Worm (Caenorhabditis elegans) whole organism, mixed stage, embryonic: Measurements from ENCODE around the gene cest-12.
A peak's percentile ranks its signal among the peaks of the same experiment; 100 is the strongest.

Experiments
- M03D4.4 ChIP-seq: sonication (generic microtip); optimal IDR thresholded peaks from 2 replicates; lab custom pipeline; 2017; ENCODE audit warnings: mild to moderate bottlenecking, missing genetic modification characterization, missing compliant biosample characterization
- bed-3 ChIP-seq: fragments of 200-800 bp; sonication (Bioruptor generic); optimal IDR thresholded peaks from 3 replicates; lab custom pipeline; 2018; ENCODE audit warnings: mild to moderate bottlenecking, missing genetic modification characterization, moderate library complexity, missing compliant biosample characterization
- blmp-1 ChIP-seq: fragments of 150-350 bp; optimal IDR thresholded peaks from 2 replicates; lab custom pipeline; 2014; ENCODE audit warnings: missing biosample characterization, missing genetic modification characterization
- ceh-39 ChIP-seq: fragments of 150-350 bp; optimal IDR thresholded peaks from 2 replicates; lab custom pipeline; 2014; ENCODE audit warnings: missing biosample characterization, missing genetic modification characterization
- ceh-43 ChIP-seq: fragments of 200-800 bp; sonication (Bioruptor generic); optimal IDR thresholded peaks from 2 replicates; lab custom pipeline; 2018; ENCODE audit warnings: mild to moderate bottlenecking, missing genetic modification characterization, moderate library complexity, missing compliant biosample characterization
- ceh-83 ChIP-seq: fragments of 200-800 bp; sonication (Bioruptor generic); optimal IDR thresholded peaks from 2 replicates; lab custom pipeline; 2018; ENCODE audit warnings: mild to moderate bottlenecking, missing genetic modification characterization, missing compliant biosample characterization
- ces-1 ChIP-seq: fragments of 150-350 bp; optimal IDR thresholded peaks from 2 replicates; lab custom pipeline; 2014; ENCODE audit warnings: missing biosample characterization, missing genetic modification reagents, missing genetic modification characterization
- cnd-1 ChIP-seq: fragments of 200-800 bp; sonication (Bioruptor generic); optimal IDR thresholded peaks from 2 replicates; lab custom pipeline; 2018; ENCODE audit warnings: mild to moderate bottlenecking, missing genetic modification characterization, missing compliant biosample characterization
- drap-1 ChIP-seq: fragments of 200-800 bp; sonication (Bioruptor generic); optimal IDR thresholded peaks from 3 replicates; lab custom pipeline; 2018; ENCODE audit warnings: mild to moderate bottlenecking, missing genetic modification characterization, missing compliant biosample characterization
- elt-1 ChIP-seq: sonication (generic microtip); optimal IDR thresholded peaks from 2 replicates; lab custom pipeline; 2017; ENCODE audit warnings: missing genetic modification characterization, mild to moderate bottlenecking, missing compliant biosample characterization, antibody characterized with exemption, moderate library complexity, borderline replicate concordance; ENCODE audit not compliant: insufficient read depth
- elt-3 ChIP-seq: fragments of 150-350 bp; optimal IDR thresholded peaks from 2 replicates; lab custom pipeline; 2014; ENCODE audit warnings: missing biosample characterization, missing genetic modification characterization
- flh-1 ChIP-seq: fragments of 200-800 bp; sonication (Bioruptor generic); optimal IDR thresholded peaks from 2 replicates; lab custom pipeline; 2018; ENCODE audit warnings: mild to moderate bottlenecking, missing genetic modification characterization, moderate library complexity, missing compliant biosample characterization
- hlh-1 ChIP-seq: fragments of 150-350 bp; optimal IDR thresholded peaks from 2 replicates; lab custom pipeline; 2014; ENCODE audit warnings: missing biosample characterization, missing genetic modification reagents, missing genetic modification characterization
- lin-13 ChIP-seq: fragments of 150-350 bp; optimal IDR thresholded peaks from 2 replicates; lab custom pipeline; 2014; ENCODE audit warnings: missing biosample characterization, missing genetic modification characterization
- lsy-2 ChIP-seq: fragments of 150-350 bp; optimal IDR thresholded peaks from 2 replicates; lab custom pipeline; 2014; ENCODE audit warnings: missing biosample characterization, missing genetic modification characterization
- mab-5 ChIP-seq: fragments of 150-350 bp; optimal IDR thresholded peaks from 2 replicates; lab custom pipeline; 2014; ENCODE audit warnings: missing biosample characterization, missing genetic modification characterization
- mep-1 ChIP-seq: fragments of 150-350 bp; optimal IDR thresholded peaks from 2 replicates; lab custom pipeline; 2017; ENCODE audit warnings: missing biosample characterization, missing genetic modification reagents, missing genetic modification characterization, inconsistent platforms
- mls-2 ChIP-seq: sonication (generic microtip); optimal IDR thresholded peaks from 2 replicates; lab custom pipeline; 2016; ENCODE audit warnings: mild to moderate bottlenecking, missing genetic modification characterization, moderate library complexity, missing compliant biosample characterization
- nhr-12 ChIP-seq: fragments of 150-350 bp; optimal IDR thresholded peaks from 2 replicates; lab custom pipeline; 2014; ENCODE audit warnings: missing biosample characterization, missing genetic modification characterization
- nhr-237 ChIP-seq: fragments of 150-350 bp; optimal IDR thresholded peaks from 2 replicates; lab custom pipeline; 2014; ENCODE audit warnings: missing biosample characterization, missing genetic modification characterization
- nhr-28 ChIP-seq: fragments of 150-350 bp; optimal IDR thresholded peaks from 2 replicates; lab custom pipeline; 2014; ENCODE audit warnings: missing biosample characterization, missing genetic modification characterization
- nhr-76 ChIP-seq: sonication (generic microtip); optimal IDR thresholded peaks from 2 replicates; lab custom pipeline; 2017; ENCODE audit warnings: missing biosample characterization, missing genetic modification characterization
- pha-4 ChIP-seq: fragments of 150-350 bp; optimal IDR thresholded peaks from 2 replicates; lab custom pipeline; 2018; ENCODE audit warnings: missing biosample characterization, missing genetic modification reagents, missing genetic modification characterization
- sem-2 ChIP-seq: fragments of 200-800 bp; sonication (Bioruptor generic); optimal IDR thresholded peaks from 2 replicates; lab custom pipeline; 2018; ENCODE audit warnings: mild to moderate bottlenecking, missing genetic modification characterization, missing compliant biosample characterization
- snpc-4 ChIP-seq: fragments of 150-350 bp; optimal IDR thresholded peaks from 2 replicates; lab custom pipeline; 2014; ENCODE audit warnings: missing biosample characterization, missing genetic modification characterization
- sptf-1 ChIP-seq: sonication (generic microtip); optimal IDR thresholded peaks from 2 replicates; lab custom pipeline; 2017; ENCODE audit warnings: mild to moderate bottlenecking, missing genetic modification characterization, moderate library complexity, missing compliant biosample characterization
- tbx-8 ChIP-seq: fragments of 200-800 bp; sonication (Bioruptor generic); optimal IDR thresholded peaks from 2 replicates; lab custom pipeline; 2018; ENCODE audit warnings: mild to moderate bottlenecking, missing genetic modification characterization, moderate library complexity, missing compliant biosample characterization
- unc-120 ChIP-seq: sonication (generic microtip); optimal IDR thresholded peaks from 2 replicates; lab custom pipeline; 2017; ENCODE audit warnings: missing genetic modification characterization, missing compliant biosample characterization; ENCODE audit not compliant: poor library complexity, severe bottlenecking
- unc-62 ChIP-seq: fragments of 150-350 bp; optimal IDR thresholded peaks from 2 replicates; lab custom pipeline; 2014; ENCODE audit warnings: missing biosample characterization, missing genetic modification reagents, missing genetic modification characterization
- zip-8 ChIP-seq: fragments of 150-350 bp; optimal IDR thresholded peaks from 2 replicates; lab custom pipeline; 2014; ENCODE audit warnings: missing biosample characterization, missing genetic modification characterization
- ztf-11 ChIP-seq: fragments of 150-350 bp; optimal IDR thresholded peaks from 2 replicates; lab custom pipeline; 2014; ENCODE audit warnings: missing biosample characterization, missing genetic modification characterization

Gene cest-12

DNA sequence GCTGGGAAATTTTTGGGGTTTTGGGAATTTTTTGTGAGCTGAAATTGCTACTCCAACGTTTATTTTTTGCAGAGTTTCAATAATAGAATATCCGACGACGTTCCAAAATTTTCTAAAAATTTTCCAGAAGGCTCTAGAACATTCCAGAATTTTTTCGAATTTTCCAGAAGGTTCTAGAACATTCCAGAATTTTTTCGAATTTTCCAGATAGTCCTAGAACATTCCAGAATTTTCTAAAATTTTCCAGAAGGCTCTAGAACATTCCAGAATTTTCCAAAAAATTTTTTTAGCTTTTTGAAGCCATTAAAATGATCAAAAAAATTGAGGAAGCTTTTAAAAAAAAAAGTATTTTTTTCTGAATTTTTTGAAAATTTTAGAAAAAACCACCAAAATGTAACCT is 16.1 kb upstream of the cest-12 start:
- TF ChIP-seq ces-1 (GFP tag; lab: Kevin White, UChicago) (no peak), ztf-11 (no peak), flh-1 (GFP tag; lab: Kevin White, UChicago) (no peak), elt-3 (tag; lab: Kevin White, UChicago) (no peak), snpc-4 (tag; lab: Kevin White, UChicago) (no peak), bed-3 (GFP tag; lab: Kevin White, UChicago) (no peak), pha-4 (tag; lab: Kevin White, UChicago) (no peak), lin-13 (tag; lab: Kevin White, UChicago) (no peak), zip-8 (tag; lab: Kevin White, UChicago) (no peak), elt-1 (tag; lab: Kevin White, UChicago) (no peak), mls-2 (tag; lab: Kevin White, UChicago) (no peak), M03D4.4 (tag; lab: Kevin White, UChicago) (no peak), cnd-1 (tag; lab: Kevin White, UChicago) (no peak), sptf-1 (tag; lab: Kevin White, UChicago) (no peak), blmp-1 (tag; lab: Kevin White, UChicago) (no peak), sem-2 (no peak), unc-120 (no peak)

DNA sequence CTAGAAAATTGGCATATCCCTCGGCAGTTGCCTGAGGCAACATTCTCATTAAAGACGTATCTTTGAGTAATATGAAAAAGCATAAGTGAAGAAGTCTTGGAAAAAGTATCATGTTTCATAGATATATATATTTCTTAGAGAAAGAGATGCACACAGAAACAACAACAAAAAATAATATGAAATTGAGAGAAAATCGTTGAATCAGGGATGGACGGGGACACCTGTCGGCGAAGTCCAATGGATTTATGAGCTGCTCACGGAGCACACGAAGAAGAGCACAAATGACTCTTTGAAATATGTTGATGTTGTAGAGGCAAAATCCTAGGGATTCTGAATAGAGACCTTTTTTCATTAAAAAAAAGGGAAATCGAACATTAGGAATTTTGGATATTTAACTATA is 13.8 kb upstream of the cest-12 start:
- no peak for TF ChIP-seq mls-2 (tag; lab: Kevin White, UChicago)
- TF ChIP-seq unc-62 (GFP tag; lab: Kevin White, UChicago), result peak; percentile 55
- TF ChIP-seq snpc-4 (tag; lab: Kevin White, UChicago), result no peak
- TF ChIP-seq blmp-1 (tag; lab: Kevin White, UChicago), result no peak
- peak; percentile 77 for TF ChIP-seq hlh-1 (tag; lab: Kevin White, UChicago)
- no peak for TF ChIP-seq bed-3 (GFP tag; lab: Kevin White, UChicago)
- no peak for TF ChIP-seq zip-8 (tag; lab: Kevin White, UChicago)
- TF ChIP-seq elt-3 (tag; lab: Kevin White, UChicago), result no peak
- no peak for TF ChIP-seq ceh-39 (tag; lab: Kevin White, UChicago)
- TF ChIP-seq nhr-237 (tag; lab: Kevin White, UChicago), result no peak
- no peak for TF ChIP-seq nhr-12 (tag; lab: Kevin White, UChicago)
- TF ChIP-seq ztf-11, result no peak

DNA sequence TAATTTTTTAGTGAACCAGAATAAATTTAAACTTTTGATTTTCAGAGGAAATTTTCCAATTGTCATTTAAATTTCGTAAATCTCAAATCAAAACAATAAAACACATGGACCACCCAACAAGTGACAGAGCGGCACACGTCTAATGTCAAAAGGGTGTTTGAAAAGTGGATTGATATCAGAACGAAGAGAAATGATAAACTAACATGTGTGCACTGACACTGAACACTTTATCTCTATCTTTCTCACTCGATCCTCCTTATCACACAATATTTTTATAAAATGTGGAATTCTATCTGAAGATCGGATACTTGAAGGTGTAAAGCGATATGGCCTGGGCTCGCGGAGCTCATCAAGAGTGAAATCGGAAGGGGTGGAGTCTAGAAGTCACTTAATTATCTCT is 12.3 kb upstream of the cest-12 start:
- no peak for TF ChIP-seq mep-1 (tag; lab: Kevin White, UChicago)
- TF ChIP-seq elt-1 (tag; lab: Kevin White, UChicago), result no peak
- peak; percentile 57 for TF ChIP-seq unc-62 (GFP tag; lab: Kevin White, UChicago)
- no peak for TF ChIP-seq sem-2
- peak; percentile 40 for TF ChIP-seq hlh-1 (tag; lab: Kevin White, UChicago)
- no peak for TF ChIP-seq mls-2 (tag; lab: Kevin White, UChicago)

DNA sequence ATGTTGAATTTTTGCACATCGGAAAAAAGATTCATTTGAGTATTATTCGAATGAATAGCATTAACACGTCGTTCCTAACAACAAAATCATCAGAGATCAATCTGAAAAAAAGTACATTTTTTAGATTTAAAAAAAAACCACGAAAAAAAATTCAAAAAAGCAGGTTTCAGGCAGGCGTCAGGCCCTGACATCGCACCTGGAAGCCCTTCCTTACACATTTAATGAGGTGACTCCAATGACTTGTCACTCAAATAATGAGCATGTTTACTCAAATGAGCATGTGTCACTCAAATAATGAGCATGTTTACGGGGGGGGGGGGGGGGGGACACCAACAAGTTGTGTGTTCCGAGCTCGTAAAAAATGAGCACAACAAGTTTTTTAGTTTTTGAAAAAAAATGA is 11.0 kb upstream of the cest-12 start, which contains the start of gene lron-12:
lron-12 (minus strand) TSS at position 101 of the 400 bp plus-strand sequence.
- TF ChIP-seq drap-1 (GFP tag; lab: Kevin White, UChicago) (no peak), sptf-1 (tag; lab: Kevin White, UChicago) (no peak), nhr-28 (tag; lab: Kevin White, UChicago) (no peak), ceh-39 (tag; lab: Kevin White, UChicago) (no peak), zip-8 (tag; lab: Kevin White, UChicago) (no peak), mep-1 (tag; lab: Kevin White, UChicago) (no peak), tbx-8 (GFP tag; lab: Kevin White, UChicago) (no peak), ceh-43 (GFP tag; lab: Kevin White, UChicago) (no peak), lsy-2 (no peak), mls-2 (tag; lab: Kevin White, UChicago) (no peak), unc-120 (no peak), nhr-237 (tag; lab: Kevin White, UChicago) (no peak), mab-5 (tag; lab: Kevin White, UChicago) (no peak), cnd-1 (tag; lab: Kevin White, UChicago) (no peak), snpc-4 (tag; lab: Kevin White, UChicago) (no peak), nhr-76 (tag; lab: Kevin White, UChicago) (no peak), ceh-83 (GFP tag; lab: Kevin White, UChicago) (no peak), sem-2 (no peak)
